Worm (Caenorhabditis elegans) whole organism, late embryonic: ENCODE results near the gene Y25C1A.13.

Experiments used
- C38D4.7 ChIP-seq: fragments of 200-800 bp; sonication (Bioruptor generic); optimal IDR thresholded peaks from 2 replicates; lab custom pipeline; 2018; ENCODE audit warnings: mild to moderate bottlenecking, missing genetic modification characterization, moderate library complexity, missing compliant biosample characterization
- F13H6.1 ChIP-seq: sonication (generic microtip); optimal IDR thresholded peaks from 2 replicates; lab custom pipeline; 2016; ENCODE audit warnings: missing genetic modification characterization, missing compliant biosample characterization
- K02D7.2 ChIP-seq: sonication (generic microtip); optimal IDR thresholded peaks from 2 replicates; lab custom pipeline; 2017; ENCODE audit warnings: mild to moderate bottlenecking, missing genetic modification characterization, missing compliant biosample characterization
- K09A11.1 ChIP-seq: sonication (generic microtip); optimal IDR thresholded peaks from 2 replicates; lab custom pipeline; 2017; ENCODE audit warnings: antibody characterized with exemption, mild to moderate bottlenecking, missing genetic modification characterization, missing compliant biosample characterization; ENCODE audit not compliant: insufficient read depth
- T23F11.4 ChIP-seq: fragments of 200-800 bp; sonication (Bioruptor generic); optimal IDR thresholded peaks from 2 replicates; lab custom pipeline; 2018; ENCODE audit warnings: mild to moderate bottlenecking, missing genetic modification characterization, missing compliant biosample characterization
- Y22D7AL.16 ChIP-seq: sonication (generic microtip); optimal IDR thresholded peaks from 2 replicates; lab custom pipeline; 2016; ENCODE audit warnings: missing genetic modification characterization, missing compliant biosample characterization
- ama-1 ChIP-seq: fragments of 150-350 bp; optimal IDR thresholded peaks from 2 replicates; lab custom pipeline; 2014
- ceh-14 ChIP-seq: sonication (generic microtip); optimal IDR thresholded peaks from 2 replicates; lab custom pipeline; 2016; ENCODE audit warnings: missing genotype, missing genetic modification characterization, missing compliant biosample characterization
- ceh-22 ChIP-seq: sonication (generic microtip); optimal IDR thresholded peaks from 2 replicates; lab custom pipeline; 2017; ENCODE audit warnings: missing biosample characterization, missing genetic modification characterization
- ceh-24 ChIP-seq: sonication (generic microtip); optimal IDR thresholded peaks from 2 replicates; lab custom pipeline; 2016; ENCODE audit warnings: mild to moderate bottlenecking, missing genetic modification characterization, missing compliant biosample characterization
- ceh-45 ChIP-seq: fragments of 200-800 bp; sonication (Bioruptor generic); IDR thresholded peaks from 2 replicates; pipeline ENCODE4 v1.3.6; 2022; ENCODE audit warnings: missing genetic modification reagents, missing genetic modification characterization, missing compliant biosample characterization
- ceh-6 ChIP-seq: fragments of 200-800 bp; sonication (Bioruptor generic); optimal IDR thresholded peaks from 2 replicates; lab custom pipeline; 2018; ENCODE audit warnings: mild to moderate bottlenecking, missing genetic modification characterization, missing compliant biosample characterization
- ceh-9 ChIP-seq: sonication (generic microtip); optimal IDR thresholded peaks from 2 replicates; lab custom pipeline; 2016; ENCODE audit warnings: mild to moderate bottlenecking, missing genetic modification characterization, inconsistent platforms, missing compliant biosample characterization
- ets-4 ChIP-seq: sonication (generic microtip); optimal IDR thresholded peaks from 2 replicates; lab custom pipeline; 2016; ENCODE audit warnings: missing genetic modification characterization, missing compliant biosample characterization
- eyg-1 ChIP-seq: sonication (generic microtip); optimal IDR thresholded peaks from 2 replicates; lab custom pipeline; 2016; ENCODE audit warnings: missing genotype, missing genetic modification characterization, missing compliant biosample characterization
- fkh-10 ChIP-seq: fragments of 150-350 bp; optimal IDR thresholded peaks from 2 replicates; lab custom pipeline; 2014; ENCODE audit warnings: missing biosample characterization, missing genetic modification reagents, missing genetic modification characterization
- gmeb-2 ChIP-seq: sonication (generic microtip); optimal IDR thresholded peaks from 2 replicates; lab custom pipeline; 2016; ENCODE audit warnings: missing genetic modification characterization, inconsistent platforms, missing compliant biosample characterization
- hlh-6 ChIP-seq: sonication (generic microtip); optimal IDR thresholded peaks from 2 replicates; lab custom pipeline; 2016; ENCODE audit warnings: missing genotype, missing genetic modification characterization, missing compliant biosample characterization
- lim-6 ChIP-seq: sonication (generic microtip); optimal IDR thresholded peaks from 2 replicates; lab custom pipeline; 2016; ENCODE audit warnings: missing genetic modification characterization, missing compliant biosample characterization
- lin-11 ChIP-seq: fragments of 200-800 bp; sonication (Bioruptor generic); optimal IDR thresholded peaks from 2 replicates; lab custom pipeline; 2018; ENCODE audit warnings: mild to moderate bottlenecking, missing genetic modification characterization, missing compliant biosample characterization
- madf-2 ChIP-seq: sonication (generic microtip); optimal IDR thresholded peaks from 2 replicates; lab custom pipeline; 2017; ENCODE audit warnings: missing genetic modification characterization, missing compliant biosample characterization
- mec-3 ChIP-seq: sonication (generic microtip); optimal IDR thresholded peaks from 2 replicates; lab custom pipeline; 2016; ENCODE audit warnings: borderline replicate concordance, missing genetic modification characterization, missing compliant biosample characterization
- nhr-232 ChIP-seq: sonication (generic microtip); optimal IDR thresholded peaks from 2 replicates; lab custom pipeline; 2016; ENCODE audit warnings: missing genetic modification characterization, missing compliant biosample characterization
- npax-4 ChIP-seq: sonication (generic microtip); optimal IDR thresholded peaks from 2 replicates; lab custom pipeline; 2016; ENCODE audit warnings: missing genetic modification characterization, missing compliant biosample characterization
- odd-2 ChIP-seq: sonication (generic microtip); optimal IDR thresholded peaks from 2 replicates; lab custom pipeline; 2017; ENCODE audit warnings: antibody characterized with exemption, mild to moderate bottlenecking, missing genetic modification characterization, missing compliant biosample characterization
- pag-3 ChIP-seq: sonication (generic microtip); optimal IDR thresholded peaks from 2 replicates; lab custom pipeline; 2016; ENCODE audit warnings: missing compliant biosample characterization, missing genetic modification characterization, borderline replicate concordance
- pat-9 ChIP-seq: fragments of 200-800 bp; sonication (Bioruptor generic); optimal IDR thresholded peaks from 2 replicates; lab custom pipeline; 2018; ENCODE audit warnings: mild to moderate bottlenecking, missing genetic modification characterization, moderate library complexity, missing compliant biosample characterization
- pax-1 ChIP-seq: fragments of 150-350 bp; optimal IDR thresholded peaks from 2 replicates; lab custom pipeline; 2014; ENCODE audit warnings: missing biosample characterization, missing genetic modification characterization
- pha-4 ChIP-seq: fragments of 150-350 bp; optimal IDR thresholded peaks from 2 replicates; lab custom pipeline; 2018; ENCODE audit warnings: missing biosample characterization, missing genetic modification reagents, missing genetic modification characterization
- pqm-1 ChIP-seq: sonication (generic microtip); optimal IDR thresholded peaks from 2 replicates; lab custom pipeline; 2016; ENCODE audit warnings: missing genetic modification characterization, missing compliant biosample characterization
- rnt-1 ChIP-seq: sonication (generic microtip); optimal IDR thresholded peaks from 2 replicates; lab custom pipeline; 2016; ENCODE audit warnings: missing genetic modification characterization, missing compliant biosample characterization
- sox-2 ChIP-seq: fragments of 200-800 bp; sonication (Bioruptor generic); IDR thresholded peaks from 2 replicates; pipeline ENCODE4 v1.3.6; 2022; ENCODE audit warnings: missing genetic modification reagents, missing genetic modification characterization, missing compliant biosample characterization
- syd-9 ChIP-seq: sonication (generic microtip); optimal IDR thresholded peaks from 2 replicates; lab custom pipeline; 2016; ENCODE audit warnings: mild to moderate bottlenecking, missing genetic modification characterization, moderate library complexity, missing compliant biosample characterization
- tbx-2 ChIP-seq: sonication (generic microtip); optimal IDR thresholded peaks from 2 replicates; lab custom pipeline; 2016; ENCODE audit warnings: missing genetic modification characterization, missing compliant biosample characterization
- tbx-7 ChIP-seq: sonication (generic microtip); optimal IDR thresholded peaks from 2 replicates; lab custom pipeline; 2016; ENCODE audit warnings: missing genotype, missing genetic modification characterization, missing compliant biosample characterization
- ttx-3 ChIP-seq: sonication (generic microtip); optimal IDR thresholded peaks from 2 replicates; lab custom pipeline; 2016; ENCODE audit warnings: missing genetic modification reagents, missing genetic modification characterization, missing compliant biosample characterization
- unc-3 ChIP-seq, 2 experiments: fragments of 200-800 bp in 1 of 2; sonication (Bioruptor generic) in 1 of 2; sonication (generic microtip) in 1 of 2; conservative IDR thresholded peaks in 1 of 2; optimal IDR thresholded peaks in 1 of 2; 2 replicates each; pipeline versions ENCODE4 v1.3.6 to Lab custom; 2016 to 2022; ENCODE audit warnings: missing compliant biosample characterization in 2 of 2, missing genetic modification characterization in 2 of 2, missing genetic modification reagents in 1 of 2
- unc-42 ChIP-seq: sonication (generic microtip); optimal IDR thresholded peaks from 2 replicates; lab custom pipeline; 2016; ENCODE audit warnings: missing genotype, missing genetic modification characterization, missing compliant biosample characterization
- unc-55 ChIP-seq: sonication (generic microtip); optimal IDR thresholded peaks from 2 replicates; lab custom pipeline; 2017; ENCODE audit warnings: missing biosample characterization, missing genetic modification reagents, missing genetic modification characterization
- zip-5 ChIP-seq: sonication (generic microtip); optimal IDR thresholded peaks from 2 replicates; lab custom pipeline; 2016; ENCODE audit warnings: missing genetic modification characterization, missing compliant biosample characterization
- ztf-16 ChIP-seq: sonication (generic microtip); optimal IDR thresholded peaks from 2 replicates; lab custom pipeline; 2017; ENCODE audit warnings: missing genetic modification characterization, missing compliant biosample characterization

Y25C1A.13 gene

ce11 chrII:3093352-3093751, 17.7 kb downstream of the Y25C1A.13 start, which contains the start of gene srg-22:
srg-22 (minus strand) TSS chrII:3093452.
- TF ChIP-seq pat-9 (no peak), ceh-24 (tag; lab: Kevin White, UChicago) (no peak), unc-3 (GFP tag; conservative IDR thresholded peaks at IDR 0.05; lab: Robert Waterston, UW) (no peak), unc-3 (tag; optimal IDR thresholded peaks at IDR 0.05; lab: Kevin White, UChicago) (no peak), unc-55 (GFP tag; lab: Kevin White, UChicago) (no peak), lim-6 (no peak)

- TF ChIP-seq npax-4: no peak
- no peak for TF ChIP-seq tbx-2 (tag; lab: Kevin White, UChicago)
- TF ChIP-seq T23F11.4 (GFP tag; lab: Kevin White, UChicago): no peak
- TF ChIP-seq ceh-22 (tag; lab: Kevin White, UChicago): no peak
- no peak for TF ChIP-seq hlh-6 (tag; lab: Kevin White, UChicago)
- no peak for TF ChIP-seq ceh-45 (GFP tag; lab: Robert Waterston, UW)
- no peak for TF ChIP-seq ceh-14
- TF ChIP-seq ama-1: no peak
- TF ChIP-seq syd-9 (tag; lab: Kevin White, UChicago): no peak
- TF ChIP-seq zip-5 (tag; lab: Kevin White, UChicago): no peak
- no peak for TF ChIP-seq ceh-6
- no peak for TF ChIP-seq pqm-1 (tag; lab: Kevin White, UChicago)
- no peak for TF ChIP-seq tbx-7 (tag; lab: Kevin White, UChicago)
Observed at ce11 chrII:3091268-3091667, 19.8 kb downstream of the Y25C1A.13 start, which contains the start of gene srg-21. srg-21 (minus strand) TSS chrII:3091368.

ce11 chrII:3087134-3087533, 23.9 kb downstream of the Y25C1A.13 start:
- no peak for TF ChIP-seq eyg-1
- no peak for TF ChIP-seq tbx-2 (tag; lab: Kevin White, UChicago)
- no peak for TF ChIP-seq tbx-7 (tag; lab: Kevin White, UChicago)
- no peak for TF ChIP-seq pqm-1 (tag; lab: Kevin White, UChicago)
- TF ChIP-seq, all 69 proteins: peak for 0

ce11 chrII:3078496-3078895, 32.6 kb downstream of the Y25C1A.13 start, which contains the start of gene copb-1:
copb-1 (plus strand) TSS chrII:3078796.
- TF ChIP-seq F13H6.1 (tag; lab: Kevin White, UChicago): no peak
- no peak for TF ChIP-seq pax-1 (tag; lab: Kevin White, UChicago)
- TF ChIP-seq mec-3 (tag; lab: Kevin White, UChicago): no peak
- no peak for TF ChIP-seq K09A11.1 (tag; lab: Kevin White, UChicago)
- no peak for TF ChIP-seq syd-9 (tag; lab: Kevin White, UChicago)
- no peak for TF ChIP-seq unc-3 (GFP tag; conservative IDR thresholded peaks at IDR 0.05; lab: Robert Waterston, UW)
- TF ChIP-seq unc-3 (tag; optimal IDR thresholded peaks at IDR 0.05; lab: Kevin White, UChicago): no peak
- TF ChIP-seq ztf-16 (tag; lab: Kevin White, UChicago): no peak
- TF ChIP-seq Y22D7AL.16 (tag; lab: Kevin White, UChicago): no peak
- no peak for TF ChIP-seq fkh-10 (GFP tag; lab: Kevin White, UChicago)
- TF ChIP-seq madf-2 (tag; lab: Kevin White, UChicago): no peak
- TF ChIP-seq sox-2 (GFP tag; lab: Robert Waterston, UW): no peak
- TF ChIP-seq unc-42 (tag; lab: Kevin White, UChicago): no peak
- no peak for TF ChIP-seq lin-11
- no peak for TF ChIP-seq pqm-1 (tag; lab: Kevin White, UChicago)
- no peak for TF ChIP-seq nhr-232
- no peak for TF ChIP-seq ceh-14
- TF ChIP-seq hlh-6 (tag; lab: Kevin White, UChicago): no peak
- no peak for TF ChIP-seq unc-55 (GFP tag; lab: Kevin White, UChicago)
- TF ChIP-seq zip-5 (tag; lab: Kevin White, UChicago): no peak
- no peak for TF ChIP-seq ceh-45 (GFP tag; lab: Robert Waterston, UW)

- TF ChIP-seq gmeb-2: no peak
- no peak for TF ChIP-seq K02D7.2 (tag; lab: Kevin White, UChicago)
- no peak for TF ChIP-seq tbx-7 (tag; lab: Kevin White, UChicago)
- TF ChIP-seq rnt-1 (tag; lab: Kevin White, UChicago): peak; percentile 59
- peak; percentile 38 for TF ChIP-seq ceh-14
- no peak for TF ChIP-seq nhr-232
- no peak for TF ChIP-seq mec-3 (tag; lab: Kevin White, UChicago)
- no peak for TF ChIP-seq pag-3 (tag; lab: Kevin White, UChicago)
- no peak for TF ChIP-seq pax-1 (tag; lab: Kevin White, UChicago)
- no peak for TF ChIP-seq ceh-9 (tag; lab: Kevin White, UChicago)
- TF ChIP-seq lin-11: no peak
- TF ChIP-seq ztf-16 (tag; lab: Kevin White, UChicago): no peak
- peak; percentile 20 for TF ChIP-seq C38D4.7 (GFP tag; lab: Kevin White, UChicago)
- no peak for TF ChIP-seq pha-4 (tag; lab: Kevin White, UChicago)
- peak; percentile 63 for TF ChIP-seq tbx-2 (tag; lab: Kevin White, UChicago)
- no peak for TF ChIP-seq ceh-45 (GFP tag; lab: Robert Waterston, UW)
- TF ChIP-seq zip-5 (tag; lab: Kevin White, UChicago): no peak
- TF ChIP-seq ttx-3 (tag; lab: Kevin White, UChicago): no peak
- no peak for TF ChIP-seq ets-4
- TF ChIP-seq odd-2 (tag; lab: Kevin White, UChicago): no peak
- peak; percentile 41 for TF ChIP-seq T23F11.4 (GFP tag; lab: Kevin White, UChicago)
- TF ChIP-seq ceh-22 (tag; lab: Kevin White, UChicago): no peak
Observed at ce11 chrII:3076915-3077314, 34.1 kb downstream of the Y25C1A.13 start, which contains the start of gene Y25C1A.8. Y25C1A.8 (minus strand) TSS chrII:3076959.
